Worm (Caenorhabditis elegans) whole organism, L4 larva: Measurements from ENCODE around the gene F41H8.2.
A peak's percentile ranks its signal among the peaks of the same experiment; 100 is the strongest.
"Not testable (repeated sequence)": the region's sequence is repeated elsewhere in the genome, so short reads cannot be mapped to it uniquely, and the experiment has no call there.

ENCODE experiments used
- R02D3.7 ChIP-seq: fragments of 150-350 bp; sonication (generic microtip); optimal IDR thresholded peaks from 3 replicates; lab custom pipeline; 2014; ENCODE audit warnings: missing biosample characterization, missing genetic modification characterization
- T20F7.1 ChIP-seq: fragments of 200-800 bp; sonication (Bioruptor generic); optimal IDR thresholded peaks from 2 replicates; lab custom pipeline; 2018; ENCODE audit warnings: mild to moderate bottlenecking, missing genetic modification characterization, missing compliant biosample characterization
- Y75B8A.6 ChIP-seq: fragments of 200-800 bp; sonication (Bioruptor generic); IDR thresholded peaks from 2 replicates; pipeline ENCODE4 v1.3.6; 2022; ENCODE audit warnings: missing genetic modification reagents, missing genetic modification characterization, missing compliant biosample characterization
- ZK546.5 ChIP-seq, 2 experiments: sonication (generic microtip); optimal IDR thresholded peaks; 2 replicates each; lab custom pipeline; 2017; ENCODE audit warnings: missing biosample characterization in 2 of 2, missing genetic modification characterization in 2 of 2
- attf-4 ChIP-seq: sonication (generic microtip); optimal IDR thresholded peaks from 3 replicates; lab custom pipeline; 2017; ENCODE audit warnings: missing biosample characterization, missing genetic modification characterization
- ceh-20 ChIP-seq: fragments of 200-800 bp; sonication (Bioruptor generic); IDR thresholded peaks from 2 replicates; pipeline ENCODE4 v1.3.6; 2022; ENCODE audit warnings: missing genetic modification reagents, missing genetic modification characterization, missing compliant biosample characterization
- ceh-44 ChIP-seq: fragments of 200-800 bp; sonication (Bioruptor generic); IDR thresholded peaks from 2 replicates; pipeline ENCODE4 v1.3.6; 2022; ENCODE audit warnings: missing genetic modification reagents, missing genetic modification characterization, missing compliant biosample characterization
- ces-1 ChIP-seq: fragments of 150-350 bp; sonication (generic microtip); optimal IDR thresholded peaks from 4 replicates; lab custom pipeline; 2014; ENCODE audit warnings: missing biosample characterization, missing genetic modification reagents, missing genetic modification characterization
- ctbp-1 ChIP-seq: fragments of 200-800 bp; sonication (Bioruptor generic); IDR thresholded peaks from 2 replicates; pipeline ENCODE4 v1.3.6; 2022; ENCODE audit warnings: missing genetic modification reagents, missing genetic modification characterization, missing compliant biosample characterization
- dmd-9 ChIP-seq: fragments of 200-800 bp; sonication (Bioruptor generic); IDR thresholded peaks from 2 replicates; pipeline ENCODE4 v1.3.6; 2022; ENCODE audit warnings: missing genetic modification reagents, missing genetic modification characterization, missing compliant biosample characterization
- egl-27 ChIP-seq: sonication (generic microtip); optimal IDR thresholded peaks from 3 replicates; lab custom pipeline; 2017; ENCODE audit warnings: missing biosample characterization, missing genetic modification reagents, missing genetic modification characterization
- egl-43 ChIP-seq: fragments of 200-800 bp; sonication (Bioruptor generic); IDR thresholded peaks from 2 replicates; pipeline ENCODE4 v1.3.6; 2022; ENCODE audit warnings: missing genetic modification reagents, missing genetic modification characterization, missing compliant biosample characterization
- hlh-11 ChIP-seq: fragments of 200-800 bp; sonication (Bioruptor generic); optimal IDR thresholded peaks from 2 replicates; lab custom pipeline; 2018; ENCODE audit warnings: mild to moderate bottlenecking, missing genetic modification characterization, missing compliant biosample characterization
- lin-15B ChIP-seq: fragments of 150-350 bp; sonication (generic microtip); optimal IDR thresholded peaks from 3 replicates; lab custom pipeline; 2014; ENCODE audit warnings: missing biosample characterization, missing genetic modification characterization
- lin-29 ChIP-seq: fragments of 200-800 bp; sonication (Bioruptor generic); IDR thresholded peaks from 2 replicates; pipeline ENCODE4 v1.3.6; 2022; ENCODE audit warnings: missing genetic modification reagents, missing genetic modification characterization, missing compliant biosample characterization
- lsy-2 ChIP-seq, 2 experiments: fragments of 150-350 bp in 1 of 2; sonication (generic microtip) in 1 of 2; optimal IDR thresholded peaks; 2 replicates each; lab custom pipeline; 2014 to 2017; ENCODE audit warnings: missing biosample characterization in 2 of 2, missing genetic modification characterization in 2 of 2
- mdl-1 ChIP-seq, 2 experiments: fragments of 150-350 bp in 1 of 2; sonication (generic microtip) in 1 of 2; optimal IDR thresholded peaks; 2 replicates each; lab custom pipeline; 2014 to 2017; ENCODE audit warnings: missing biosample characterization in 2 of 2, missing genetic modification characterization in 2 of 2
- mxl-3 ChIP-seq: fragments of 200-800 bp; sonication (Bioruptor generic); optimal IDR thresholded peaks from 2 replicates; lab custom pipeline; 2018; ENCODE audit warnings: mild to moderate bottlenecking, missing genetic modification characterization, missing compliant biosample characterization
- nhr-10 ChIP-seq: fragments of 150-350 bp; optimal IDR thresholded peaks from 2 replicates; lab custom pipeline; 2014; ENCODE audit warnings: missing biosample characterization, missing genetic modification characterization
- nhr-102 ChIP-seq: sonication (generic microtip); optimal IDR thresholded peaks from 2 replicates; lab custom pipeline; 2016; ENCODE audit warnings: mild to moderate bottlenecking, missing genetic modification characterization, moderate library complexity, missing compliant biosample characterization
- pha-4 ChIP-seq, 2 experiments: fragments of 150-350 bp in 1 of 2; fragments of 200-800 bp in 1 of 2; sonication (Bioruptor generic) in 1 of 2; IDR thresholded peaks in 1 of 2; optimal IDR thresholded peaks in 1 of 2; 2 replicates each; pipeline versions ENCODE4 v1.3.6 to Lab custom; 2014 to 2022; ENCODE audit warnings: missing genetic modification characterization in 2 of 2, missing genetic modification reagents in 2 of 2, missing biosample characterization in 1 of 2, missing compliant biosample characterization in 1 of 2
- rbr-2 ChIP-seq: sonication (generic microtip); optimal IDR thresholded peaks from 2 replicates; lab custom pipeline; 2016; ENCODE audit warnings: missing genotype, missing genetic modification characterization, missing compliant biosample characterization
- sdz-12 ChIP-seq: fragments of 200-800 bp; sonication (Bioruptor generic); optimal IDR thresholded peaks from 2 replicates; lab custom pipeline; 2018; ENCODE audit warnings: mild to moderate bottlenecking, missing genetic modification characterization, missing compliant biosample characterization
- set-16 ChIP-seq: fragments of 200-800 bp; sonication (Bioruptor generic); IDR thresholded peaks from 2 replicates; pipeline ENCODE4 v1.3.6; 2022; ENCODE audit warnings: missing genetic modification reagents, missing genetic modification characterization, missing compliant biosample characterization
- snpc-4 ChIP-seq: fragments of 150-350 bp; optimal IDR thresholded peaks from 2 replicates; lab custom pipeline; 2014; ENCODE audit warnings: missing biosample characterization, missing genetic modification characterization
- tra-1 ChIP-seq: fragments of 200-800 bp; sonication (Bioruptor generic); IDR thresholded peaks from 2 replicates; pipeline ENCODE4 v1.3.6; 2022; ENCODE audit warnings: missing genetic modification reagents, missing genetic modification characterization, missing compliant biosample characterization
- unc-39 ChIP-seq: sonication (generic microtip); optimal IDR thresholded peaks from 2 replicates; lab custom pipeline; 2017; ENCODE audit warnings: missing biosample characterization, missing genetic modification characterization
- unc-62 ChIP-seq, 3 experiments: fragments of 150-350 bp in 1 of 3; sonication (generic microtip); optimal IDR thresholded peaks in 2 of 3; peaks in 1 of 3; 1 replicate in 1 of 3; 2 replicates in 2 of 3; lab custom pipeline; 2014 to 2017; ENCODE audit warnings: missing biosample characterization in 3 of 3, missing genetic modification characterization in 3 of 3, missing genetic modification reagents in 3 of 3, missing genotype in 1 of 3
- zfp-2 ChIP-seq: sonication (generic microtip); optimal IDR thresholded peaks from 2 replicates; lab custom pipeline; 2016; ENCODE audit warnings: mild to moderate bottlenecking, missing genetic modification characterization, missing compliant biosample characterization
- ztf-11 ChIP-seq: fragments of 150-350 bp; optimal IDR thresholded peaks from 2 replicates; lab custom pipeline; 2014; ENCODE audit warnings: missing biosample characterization, missing genetic modification characterization

F41H8.2 gene

DNA sequence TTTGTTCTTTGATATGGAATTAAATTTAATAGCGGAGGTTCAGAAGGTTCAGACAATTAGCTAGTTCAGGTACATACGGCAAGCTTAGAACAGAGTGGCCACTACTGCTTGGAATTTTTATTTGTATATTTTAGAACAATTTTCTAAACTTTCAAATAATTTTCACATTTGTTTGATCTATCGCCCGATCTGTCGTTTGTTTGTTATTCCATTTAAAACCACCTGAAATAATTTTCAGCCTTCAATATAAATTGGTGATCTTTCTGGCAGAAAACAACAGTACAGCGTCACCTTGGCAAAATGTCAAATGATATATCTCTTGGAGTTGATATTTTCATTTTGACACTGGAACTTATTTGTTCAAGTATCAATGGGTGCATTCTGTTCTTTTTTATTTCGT lies 11.5 kb upstream of the F41H8.2 start, which contains the start of gene R13D11.3:
TSS of gene R13D11.3 (plus strand) at position 301 of the 400 bp plus-strand sequence.
- TF ChIP-seq attf-4 (tag; lab: Kevin White, UChicago) (no peak), mxl-3 (no peak), ctbp-1 (no peak), lin-15B (tag; lab: Kevin White, UChicago) (no peak), nhr-102 (tag; lab: Kevin White, UChicago) (no peak), ceh-44 (no peak)

DNA sequence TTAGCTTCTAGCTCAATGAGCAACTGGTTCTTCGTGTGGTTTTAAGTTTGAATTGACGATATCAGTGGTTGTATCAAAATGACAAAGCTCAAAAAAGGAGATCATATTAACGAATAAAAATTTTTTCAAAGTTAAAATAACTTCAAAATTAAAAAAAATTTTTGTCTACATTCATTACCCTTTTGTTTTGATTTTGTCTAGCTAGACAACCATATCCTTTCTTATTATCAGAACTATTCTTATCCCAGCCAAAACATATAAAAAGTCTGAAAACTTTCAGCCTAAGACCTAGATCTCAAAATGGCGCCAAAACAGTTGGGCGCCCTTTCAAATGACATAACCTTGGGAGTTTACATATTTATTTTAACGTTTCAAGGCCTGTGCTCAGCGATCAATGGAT lies 9.0 kb upstream of the F41H8.2 start, which contains the start of gene R13D11.1:
TSS of gene R13D11.1 (plus strand) at position 301 of the 400 bp plus-strand sequence.
- no peak for TF ChIP-seq zfp-2
- no peak for TF ChIP-seq egl-27 (tag; lab: Kevin White, UChicago)
- TF ChIP-seq Y75B8A.6 (GFP tag; lab: Robert Waterston, UW): no peak
- no peak for TF ChIP-seq ZK546.5 (tag; optimal IDR thresholded peaks at IDR 0.05; lab: Kevin White, UChicago)
- no peak for TF ChIP-seq hlh-11 (tag; lab: Kevin White, UChicago)
- no peak for TF ChIP-seq R02D3.7
- no peak for TF ChIP-seq mdl-1 (tag; optimal IDR thresholded peaks at IDR 0.05; lab: Kevin White, UChicago)
- TF ChIP-seq, all 104 proteins: peak for 0

DNA sequence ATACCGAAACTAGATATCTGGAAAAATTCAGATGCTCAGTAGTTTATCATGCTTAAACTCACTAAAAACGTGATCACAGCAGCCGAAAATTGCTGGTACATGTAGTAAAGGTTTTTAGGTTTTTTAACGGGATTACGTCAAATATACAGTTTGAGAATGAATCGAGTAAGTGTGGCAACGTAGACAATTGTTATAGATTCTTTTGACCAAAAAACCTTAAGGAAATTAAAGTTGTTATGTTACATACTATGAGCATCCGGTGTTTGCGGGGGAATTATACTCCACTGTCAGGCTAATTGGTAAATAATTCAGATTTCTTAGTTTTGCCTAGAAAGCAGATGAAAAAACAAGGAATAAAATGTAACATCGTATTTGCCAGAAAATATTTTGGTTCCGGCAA lies 5.6 kb upstream of the F41H8.2 start, which contains the start of gene srx-32:
TSS of gene srx-32 (minus strand) at position 101 of the 400 bp plus-strand sequence.
- peak in 1 of 2 experiments; percentile 30 for TF ChIP-seq unc-62 (GFP tag; optimal IDR thresholded peaks at IDR 0.05 in 1 of 2; lab: Kevin White, UChicago)
- not testable (repeated sequence) for TF ChIP-seq unc-62 (tag; optimal IDR thresholded peaks at IDR 0.05; lab: Kevin White, UChicago)

- TF ChIP-seq zfp-2; Y75B8A.6 (GFP tag; lab: Robert Waterston, UW); T20F7.1 (GFP tag; lab: Kevin White, UChicago): not testable (repeated sequence)
Observed at ce11 chrV:822922-823321, 3.3 kb upstream of the F41H8.2 start, which contains the start of gene srx-31. Gene srx-31, minus strand, starts transcription at chrV:823022.

DNA sequence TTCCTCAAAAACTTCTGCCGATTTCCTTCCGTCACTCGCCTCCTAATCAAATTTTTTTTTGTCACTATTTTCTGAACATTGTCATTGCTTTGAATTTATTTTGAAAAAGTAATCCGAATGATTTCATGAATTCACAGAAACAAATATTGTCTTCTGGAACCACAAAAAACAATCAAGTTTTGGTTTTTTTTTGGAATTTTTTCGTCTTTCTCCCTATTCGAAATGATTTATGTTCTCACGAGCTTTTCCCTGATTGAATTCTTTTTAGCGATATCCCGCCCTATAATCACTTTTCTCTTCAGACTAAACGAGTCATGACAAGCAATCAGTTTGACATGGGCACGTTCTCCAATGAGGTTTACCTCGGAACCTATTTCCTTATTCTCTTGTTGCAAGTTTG lies 7.2 kb downstream of the F41H8.2 start, which contains the start of gene F41H8.1:
TSS of gene F41H8.1 (plus strand) at position 301 of the 400 bp plus-strand sequence.
- TF ChIP-seq ces-1 (no peak), lsy-2 (tag; optimal IDR thresholded peaks at IDR 0.05; lab: Kevin White, UChicago) (no peak), dmd-9 (no peak), unc-39 (no peak), lin-29 (no peak), snpc-4 (no peak), pha-4 (GFP tag; IDR thresholded peaks at IDR 0.05; lab: Robert Waterston, UW) (no peak), pha-4 (tag; optimal IDR thresholded peaks at IDR 0.05; lab: Kevin White, UChicago) (no peak), tra-1 (GFP tag; lab: Robert Waterston, UW) (no peak), sdz-12 (GFP tag; lab: Kevin White, UChicago) (no peak), egl-27 (tag; lab: Kevin White, UChicago) (no peak)

DNA sequence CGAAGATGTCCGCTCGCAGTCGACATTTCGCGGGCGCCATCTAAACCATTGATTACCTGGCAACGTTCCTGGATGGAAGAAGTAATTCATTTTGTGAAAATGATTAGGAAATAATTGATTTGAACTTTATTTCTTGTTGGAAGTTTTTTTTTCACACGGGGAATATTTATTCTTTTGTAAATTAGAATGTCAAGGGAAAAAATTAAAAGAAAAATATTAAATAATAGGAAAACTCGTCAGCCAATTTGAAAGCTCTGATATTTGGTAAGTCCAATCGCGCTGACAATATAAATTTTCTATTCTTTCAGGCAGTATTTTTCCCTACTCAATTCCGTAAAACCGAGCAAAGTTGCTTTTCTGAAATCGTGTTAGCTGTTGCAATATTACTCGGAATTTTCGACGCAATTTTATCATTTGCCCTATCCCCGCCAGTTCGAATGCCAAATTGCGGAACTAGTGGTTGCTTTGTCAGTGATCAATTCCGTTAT lies 12.8 kb downstream of the F41H8.2 start, which contains the start of the genes K09C6.7 and K09C6.10:
TSS of gene K09C6.7 (minus strand) at position 101 of the 488 bp plus-strand sequence.
TSS of gene K09C6.10 (plus strand) at position 438 of the 488 bp plus-strand sequence.
- not testable (repeated sequence) for TF ChIP-seq ceh-20 (GFP tag; lab: Robert Waterston, UW); ztf-11 (tag; lab: Kevin White, UChicago); nhr-10 (tag; lab: Kevin White, UChicago)

DNA sequence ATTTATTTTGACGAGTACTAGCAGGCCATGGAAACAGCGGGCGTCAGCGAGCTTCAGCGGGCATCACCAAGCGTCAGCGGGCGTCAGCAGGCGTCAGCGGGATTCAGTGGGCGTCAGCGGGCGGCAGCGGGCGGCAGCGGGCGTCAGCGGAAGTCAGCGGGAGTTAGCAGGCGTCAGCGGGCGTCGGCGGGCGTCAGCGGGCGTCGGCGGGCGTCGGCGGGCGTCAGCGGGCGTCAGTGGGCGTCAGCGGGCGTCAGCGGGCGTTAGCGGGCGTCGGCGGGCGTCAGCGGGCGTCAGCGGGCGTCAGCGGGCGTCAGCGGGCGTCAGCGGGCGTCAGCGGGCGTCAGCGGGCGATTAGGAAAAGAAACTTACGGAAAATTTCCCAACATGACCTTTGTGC lies 16.4 kb downstream of the F41H8.2 start:
- TF ChIP-seq set-16 (GFP tag; lab: Robert Waterston, UW) (peak; percentile 99), egl-43 (GFP tag; lab: Robert Waterston, UW) (peak; percentile 62; the same call in 1 of the 2 replicates), rbr-2 (tag; lab: Kevin White, UChicago) (no peak), pha-4 (GFP tag; IDR thresholded peaks at IDR 0.05; lab: Robert Waterston, UW) (peak; percentile 83; the same call in 1 of the 2 replicates), pha-4 (tag; optimal IDR thresholded peaks at IDR 0.05; lab: Kevin White, UChicago) (no peak)
